Worm (Caenorhabditis elegans) whole organism, mixed stage, embryonic: ENCODE data around the gene T24E12.12.

ENCODE experiments used
- M03D4.4 ChIP-seq: sonication (generic microtip); optimal IDR thresholded peaks from 2 replicates; lab custom pipeline; 2017; ENCODE audit warnings: mild to moderate bottlenecking, missing genetic modification characterization, missing compliant biosample characterization
- bed-3 ChIP-seq: fragments of 200-800 bp; sonication (Bioruptor generic); optimal IDR thresholded peaks from 3 replicates; lab custom pipeline; 2018; ENCODE audit warnings: mild to moderate bottlenecking, missing genetic modification characterization, moderate library complexity, missing compliant biosample characterization
- ceh-39 ChIP-seq: fragments of 150-350 bp; optimal IDR thresholded peaks from 2 replicates; lab custom pipeline; 2014; ENCODE audit warnings: missing biosample characterization, missing genetic modification characterization
- ceh-43 ChIP-seq: fragments of 200-800 bp; sonication (Bioruptor generic); optimal IDR thresholded peaks from 2 replicates; lab custom pipeline; 2018; ENCODE audit warnings: mild to moderate bottlenecking, missing genetic modification characterization, moderate library complexity, missing compliant biosample characterization
- ceh-83 ChIP-seq: fragments of 200-800 bp; sonication (Bioruptor generic); optimal IDR thresholded peaks from 2 replicates; lab custom pipeline; 2018; ENCODE audit warnings: mild to moderate bottlenecking, missing genetic modification characterization, missing compliant biosample characterization
- ces-1 ChIP-seq: fragments of 150-350 bp; optimal IDR thresholded peaks from 2 replicates; lab custom pipeline; 2014; ENCODE audit warnings: missing biosample characterization, missing genetic modification reagents, missing genetic modification characterization
- cnd-1 ChIP-seq: fragments of 200-800 bp; sonication (Bioruptor generic); optimal IDR thresholded peaks from 2 replicates; lab custom pipeline; 2018; ENCODE audit warnings: mild to moderate bottlenecking, missing genetic modification characterization, missing compliant biosample characterization
- drap-1 ChIP-seq: fragments of 200-800 bp; sonication (Bioruptor generic); optimal IDR thresholded peaks from 3 replicates; lab custom pipeline; 2018; ENCODE audit warnings: mild to moderate bottlenecking, missing genetic modification characterization, missing compliant biosample characterization
- elt-3 ChIP-seq: fragments of 150-350 bp; optimal IDR thresholded peaks from 2 replicates; lab custom pipeline; 2014; ENCODE audit warnings: missing biosample characterization, missing genetic modification characterization
- flh-1 ChIP-seq: fragments of 200-800 bp; sonication (Bioruptor generic); optimal IDR thresholded peaks from 2 replicates; lab custom pipeline; 2018; ENCODE audit warnings: mild to moderate bottlenecking, missing genetic modification characterization, moderate library complexity, missing compliant biosample characterization
- ham-2 ChIP-seq: fragments of 200-800 bp; sonication (Bioruptor generic); optimal IDR thresholded peaks from 2 replicates; lab custom pipeline; 2018; ENCODE audit warnings: mild to moderate bottlenecking, missing genetic modification characterization, missing compliant biosample characterization
- hlh-1 ChIP-seq: fragments of 150-350 bp; optimal IDR thresholded peaks from 2 replicates; lab custom pipeline; 2014; ENCODE audit warnings: missing biosample characterization, missing genetic modification reagents, missing genetic modification characterization
- lin-13 ChIP-seq: fragments of 150-350 bp; optimal IDR thresholded peaks from 2 replicates; lab custom pipeline; 2014; ENCODE audit warnings: missing biosample characterization, missing genetic modification characterization
- lin-32 ChIP-seq: fragments of 200-800 bp; sonication (Bioruptor generic); optimal IDR thresholded peaks from 2 replicates; lab custom pipeline; 2018; ENCODE audit warnings: mild to moderate bottlenecking, missing genetic modification characterization, missing compliant biosample characterization
- lsy-2 ChIP-seq: fragments of 150-350 bp; optimal IDR thresholded peaks from 2 replicates; lab custom pipeline; 2014; ENCODE audit warnings: missing biosample characterization, missing genetic modification characterization
- mab-5 ChIP-seq: fragments of 150-350 bp; optimal IDR thresholded peaks from 2 replicates; lab custom pipeline; 2014; ENCODE audit warnings: missing biosample characterization, missing genetic modification characterization
- mep-1 ChIP-seq: fragments of 150-350 bp; optimal IDR thresholded peaks from 2 replicates; lab custom pipeline; 2017; ENCODE audit warnings: missing biosample characterization, missing genetic modification reagents, missing genetic modification characterization, inconsistent platforms
- mls-2 ChIP-seq: sonication (generic microtip); optimal IDR thresholded peaks from 2 replicates; lab custom pipeline; 2016; ENCODE audit warnings: mild to moderate bottlenecking, missing genetic modification characterization, moderate library complexity, missing compliant biosample characterization
- nhr-12 ChIP-seq: fragments of 150-350 bp; optimal IDR thresholded peaks from 2 replicates; lab custom pipeline; 2014; ENCODE audit warnings: missing biosample characterization, missing genetic modification characterization
- nhr-2 ChIP-seq: fragments of 150-350 bp; optimal IDR thresholded peaks from 2 replicates; lab custom pipeline; 2014; ENCODE audit warnings: missing biosample characterization, missing genetic modification characterization
- nhr-237 ChIP-seq: fragments of 150-350 bp; optimal IDR thresholded peaks from 2 replicates; lab custom pipeline; 2014; ENCODE audit warnings: missing biosample characterization, missing genetic modification characterization
- nhr-28 ChIP-seq: fragments of 150-350 bp; optimal IDR thresholded peaks from 2 replicates; lab custom pipeline; 2014; ENCODE audit warnings: missing biosample characterization, missing genetic modification characterization
- nhr-76 ChIP-seq: sonication (generic microtip); optimal IDR thresholded peaks from 2 replicates; lab custom pipeline; 2017; ENCODE audit warnings: missing biosample characterization, missing genetic modification characterization
- pha-4 ChIP-seq: fragments of 150-350 bp; optimal IDR thresholded peaks from 2 replicates; lab custom pipeline; 2018; ENCODE audit warnings: missing biosample characterization, missing genetic modification reagents, missing genetic modification characterization
- sem-2 ChIP-seq: fragments of 200-800 bp; sonication (Bioruptor generic); optimal IDR thresholded peaks from 2 replicates; lab custom pipeline; 2018; ENCODE audit warnings: mild to moderate bottlenecking, missing genetic modification characterization, missing compliant biosample characterization
- snpc-4 ChIP-seq: fragments of 150-350 bp; optimal IDR thresholded peaks from 2 replicates; lab custom pipeline; 2014; ENCODE audit warnings: missing biosample characterization, missing genetic modification characterization
- sptf-1 ChIP-seq: sonication (generic microtip); optimal IDR thresholded peaks from 2 replicates; lab custom pipeline; 2017; ENCODE audit warnings: mild to moderate bottlenecking, missing genetic modification characterization, moderate library complexity, missing compliant biosample characterization
- tbx-8 ChIP-seq: fragments of 200-800 bp; sonication (Bioruptor generic); optimal IDR thresholded peaks from 2 replicates; lab custom pipeline; 2018; ENCODE audit warnings: mild to moderate bottlenecking, missing genetic modification characterization, moderate library complexity, missing compliant biosample characterization
- unc-120 ChIP-seq: sonication (generic microtip); optimal IDR thresholded peaks from 2 replicates; lab custom pipeline; 2017; ENCODE audit warnings: missing genetic modification characterization, missing compliant biosample characterization; ENCODE audit not compliant: poor library complexity, severe bottlenecking
- unc-39 ChIP-seq: fragments of 150-350 bp; optimal IDR thresholded peaks from 2 replicates; lab custom pipeline; 2014; ENCODE audit warnings: missing biosample characterization, missing genetic modification characterization
- unc-62 ChIP-seq: fragments of 150-350 bp; optimal IDR thresholded peaks from 2 replicates; lab custom pipeline; 2014; ENCODE audit warnings: missing biosample characterization, missing genetic modification reagents, missing genetic modification characterization
- zip-8 ChIP-seq: fragments of 150-350 bp; optimal IDR thresholded peaks from 2 replicates; lab custom pipeline; 2014; ENCODE audit warnings: missing biosample characterization, missing genetic modification characterization
- ztf-11 ChIP-seq: fragments of 150-350 bp; optimal IDR thresholded peaks from 2 replicates; lab custom pipeline; 2014; ENCODE audit warnings: missing biosample characterization, missing genetic modification characterization

Gene T24E12.12

ce11 chrII:3793336-3793735 is 34.2 kb downstream of the T24E12.12 start, which contains the start of gene fbxb-99:
TSS of gene fbxb-99 (minus strand) at chrII:3793436.
- TF ChIP-seq mls-2 (no peak), snpc-4 (tag; lab: Kevin White, UChicago) (no peak), M03D4.4 (no peak), drap-1 (GFP tag; lab: Kevin White, UChicago) (no peak), elt-3 (no peak), cnd-1 (tag; lab: Kevin White, UChicago) (no peak), unc-39 (no peak)

ce11 chrII:3795323-3795722 is 36.2 kb downstream of the T24E12.12 start, which contains the start of gene Y8A9A.2:
TSS of gene Y8A9A.2 (plus strand) at chrII:3795623.
- TF ChIP-seq lin-32 (GFP tag; lab: Kevin White, UChicago): no peak
- TF ChIP-seq flh-1 (GFP tag; lab: Kevin White, UChicago): no peak
- no peak for TF ChIP-seq lin-13 (tag; lab: Kevin White, UChicago)
- TF ChIP-seq ceh-43 (GFP tag; lab: Kevin White, UChicago): no peak
- no peak for TF ChIP-seq bed-3
- no peak for TF ChIP-seq ceh-39 (tag; lab: Kevin White, UChicago)
- TF ChIP-seq tbx-8 (GFP tag; lab: Kevin White, UChicago): no peak
- no peak for TF ChIP-seq nhr-28 (tag; lab: Kevin White, UChicago)
- no peak for TF ChIP-seq mep-1 (tag; lab: Kevin White, UChicago)
- TF ChIP-seq unc-62: no peak
- TF ChIP-seq unc-120: no peak
- TF ChIP-seq mab-5 (tag; lab: Kevin White, UChicago): no peak
- no peak for TF ChIP-seq ceh-83
- TF ChIP-seq elt-3: no peak
- no peak for TF ChIP-seq ham-2 (GFP tag; lab: Kevin White, UChicago)
- TF ChIP-seq nhr-12: no peak
- TF ChIP-seq lsy-2: no peak
- TF ChIP-seq snpc-4 (tag; lab: Kevin White, UChicago): no peak
- TF ChIP-seq ztf-11: no peak
- no peak for TF ChIP-seq unc-39

- TF ChIP-seq ces-1 (no peak), zip-8 (tag; lab: Kevin White, UChicago) (no peak), unc-120 (no peak), elt-3 (no peak), ham-2 (GFP tag; lab: Kevin White, UChicago) (no peak), unc-39 (no peak), cnd-1 (tag; lab: Kevin White, UChicago) (no peak), nhr-28 (tag; lab: Kevin White, UChicago) (no peak)
Observed at ce11 chrII:3803219-3803618, 44.1 kb downstream of the T24E12.12 start, which contains the start of gene ins-32. TSS of gene ins-32 (minus strand) at chrII:3803319.

- no peak for TF ChIP-seq bed-3
- no peak for TF ChIP-seq pha-4 (tag; lab: Kevin White, UChicago)
- no peak for TF ChIP-seq unc-62
- no peak for TF ChIP-seq ceh-39 (tag; lab: Kevin White, UChicago)
- TF ChIP-seq, all 35 proteins: peak for 0
Observed at ce11 chrII:3805518-3805917, 46.4 kb downstream of the T24E12.12 start.

ce11 chrII:3806964-3807363 is 47.9 kb downstream of the T24E12.12 start, which contains the start of gene F54D10.4:
TSS of gene F54D10.4 (minus strand) at chrII:3807064.
- TF ChIP-seq sem-2 (GFP tag; lab: Kevin White, UChicago) (no peak), nhr-2 (no peak), nhr-76 (tag; lab: Kevin White, UChicago) (no peak), pha-4 (tag; lab: Kevin White, UChicago) (no peak), bed-3 (no peak), ztf-11 (no peak), nhr-28 (tag; lab: Kevin White, UChicago) (no peak), ham-2 (GFP tag; lab: Kevin White, UChicago) (no peak), sptf-1 (tag; lab: Kevin White, UChicago) (no peak), snpc-4 (tag; lab: Kevin White, UChicago) (no peak)

- TF ChIP-seq mab-5 (tag; lab: Kevin White, UChicago) (peak; percentile 40), mep-1 (tag; lab: Kevin White, UChicago) (peak; percentile 91), elt-3 (no peak), unc-39 (no peak), lin-13 (tag; lab: Kevin White, UChicago) (peak; percentile 30), hlh-1 (peak; percentile 52), nhr-2 (peak; percentile 18), lsy-2 (peak; percentile 58), nhr-237 (tag; lab: Kevin White, UChicago) (peak; percentile 60), tbx-8 (GFP tag; lab: Kevin White, UChicago) (no peak), sptf-1 (tag; lab: Kevin White, UChicago) (peak; percentile 43)
Observed at ce11 chrII:3808104-3808503, 49.0 kb downstream of the T24E12.12 start, which contains the start of gene F54D10.5. TSS of gene F54D10.5 (minus strand) at chrII:3808177.
